Fruit fly (Drosophila melanogaster) whole organism, prepupa: ENCODE results near the gene CG34132.

Source experiments
- CG10631 ChIP-seq: fragments of 200-800 bp; sonication (Bioruptor generic); optimal IDR thresholded peaks from 2 replicates; lab custom pipeline; 2016; ENCODE audit warnings: missing biosample characterization, missing genetic modification characterization
- CG10669 ChIP-seq: fragments of 200-800 bp; sonication (Bioruptor generic); optimal IDR thresholded peaks from 3 replicates; lab custom pipeline; 2018; ENCODE audit warnings: missing biosample characterization, mild to moderate bottlenecking, missing genetic modification characterization, moderate library complexity
- CG11294 ChIP-seq: fragments of 200-800 bp; sonication (Bioruptor generic); IDR thresholded peaks from 2 replicates; pipeline ENCODE4 v1.3.6; 2022; ENCODE audit warnings: missing biosample characterization, missing genetic modification characterization
- CG11902 ChIP-seq: fragments of 200-800 bp; sonication (Bioruptor generic); optimal IDR thresholded peaks from 3 replicates; lab custom pipeline; 2016; ENCODE audit warnings: missing biosample characterization, missing genetic modification characterization
- CG15336 ChIP-seq: fragments of 200-800 bp; sonication (Bioruptor generic); IDR thresholded peaks from 2 replicates; pipeline ENCODE4 v1.3.6; 2022; ENCODE audit warnings: missing biosample characterization, missing genetic modification characterization
- CG1621 ChIP-seq: fragments of 200-800 bp; sonication (Bioruptor generic); optimal IDR thresholded peaks from 3 replicates; lab custom pipeline; 2018; ENCODE audit warnings: missing biosample characterization, mild to moderate bottlenecking, missing genetic modification characterization
- CG16779 ChIP-seq: fragments of 200-800 bp; sonication (Bioruptor generic); optimal IDR thresholded peaks from 3 replicates; lab custom pipeline; 2017; ENCODE audit warnings: missing biosample characterization, mild to moderate bottlenecking, missing genetic modification characterization
- CG3032 ChIP-seq: fragments of 200-800 bp; optimal IDR thresholded peaks from 2 replicates; lab custom pipeline; 2019; ENCODE audit warnings: missing biosample characterization, mild to moderate bottlenecking, missing genetic modification characterization, moderate library complexity
- CG31627 ChIP-seq: fragments of 200-800 bp; sonication (Bioruptor generic); optimal IDR thresholded peaks from 3 replicates; lab custom pipeline; 2016; ENCODE audit warnings: missing biosample characterization, missing genetic modification characterization
- CG32006 ChIP-seq: fragments of 200-800 bp; sonication (Bioruptor generic); optimal IDR thresholded peaks from 3 replicates; lab custom pipeline; 2017; ENCODE audit warnings: missing biosample characterization, mild to moderate bottlenecking, missing genetic modification characterization
- CG3919 ChIP-seq: fragments of 200-800 bp; sonication (Bioruptor generic); optimal IDR thresholded peaks from 3 replicates; lab custom pipeline; 2016; ENCODE audit warnings: missing biosample characterization, missing genetic modification characterization
- CG4318 ChIP-seq: fragments of 200-800 bp; sonication (Bioruptor generic); optimal IDR thresholded peaks from 3 replicates; lab custom pipeline; 2017; ENCODE audit warnings: missing biosample characterization, mild to moderate bottlenecking, missing genetic modification characterization
- CG6163 ChIP-seq: fragments of 200-800 bp; sonication (Bioruptor generic); IDR thresholded peaks from 3 replicates; pipeline ENCODE4 v1.3.6; 2022; ENCODE audit warnings: missing biosample characterization, missing genetic modification characterization
- CG6854 ChIP-seq: fragments of 200-800 bp; sonication (Bioruptor generic); optimal IDR thresholded peaks from 2 replicates; lab custom pipeline; 2017; ENCODE audit warnings: missing biosample characterization, mild to moderate bottlenecking, missing genetic modification characterization
- CG7368 ChIP-seq: fragments of 200-800 bp; sonication (Bioruptor generic); optimal IDR thresholded peaks from 3 replicates; lab custom pipeline; 2016; ENCODE audit warnings: missing biosample characterization, missing genetic modification characterization
- CG8119 ChIP-seq: fragments of 200-800 bp; sonication (Bioruptor generic); IDR thresholded peaks from 3 replicates; pipeline ENCODE4 v1.3.6; 2022; ENCODE audit warnings: missing biosample characterization, missing genetic modification characterization
- CG8632 ChIP-seq: fragments of 200-800 bp; sonication (Bioruptor generic); optimal IDR thresholded peaks from 3 replicates; lab custom pipeline; 2016; ENCODE audit warnings: missing biosample characterization, missing genetic modification characterization
- Eip78C ChIP-seq: fragments of 200-800 bp; sonication (Bioruptor generic); peaks from one replicate; lab custom pipeline; 2016; ENCODE audit warnings: missing biosample characterization, missing genetic modification characterization
- Eip93F ChIP-seq: fragments of 200-800 bp; sonication (Bioruptor generic); optimal IDR thresholded peaks from 2 replicates; lab custom pipeline; 2016; ENCODE audit warnings: missing biosample characterization, mild to moderate bottlenecking, missing genetic modification characterization
- Ets21C ChIP-seq: fragments of 200-800 bp; sonication (Bioruptor generic); optimal IDR thresholded peaks from 3 replicates; lab custom pipeline; 2016; ENCODE audit warnings: missing biosample characterization, missing genetic modification characterization
- Gug ChIP-seq: fragments of 200-800 bp; sonication (Bioruptor generic); IDR thresholded peaks from 2 replicates; pipeline ENCODE4 v1.3.6; 2022; ENCODE audit warnings: missing biosample characterization, missing genetic modification characterization
- Hr38 ChIP-seq: sonication (Bioruptor generic); optimal IDR thresholded peaks from 2 replicates; lab custom pipeline; 2016; ENCODE audit warnings: missing biosample characterization, missing genetic modification characterization
- Hr39 ChIP-seq: fragments of 200-800 bp; sonication (Bioruptor generic); optimal IDR thresholded peaks from 2 replicates; lab custom pipeline; 2016; ENCODE audit warnings: missing biosample characterization, missing genetic modification characterization
- Hr4 ChIP-seq: fragments of 200-800 bp; sonication (Bioruptor generic); optimal IDR thresholded peaks from 3 replicates; lab custom pipeline; 2016; ENCODE audit warnings: missing biosample characterization, missing genetic modification characterization
- Lpt ChIP-seq: fragments of 200-800 bp; sonication (Bioruptor generic); optimal IDR thresholded peaks from 3 replicates; lab custom pipeline; 2016; ENCODE audit warnings: missing biosample characterization, missing genetic modification characterization
- Met ChIP-seq: fragments of 200-800 bp; sonication (Bioruptor generic); optimal IDR thresholded peaks from 3 replicates; lab custom pipeline; 2016; ENCODE audit warnings: missing biosample characterization, missing genetic modification characterization
- OdsH ChIP-seq: fragments of 200-800 bp; sonication (Bioruptor generic); optimal IDR thresholded peaks from 3 replicates; lab custom pipeline; 2016; ENCODE audit warnings: missing biosample characterization, missing genetic modification characterization
- Smox ChIP-seq: fragments of 200-800 bp; sonication (Bioruptor generic); optimal IDR thresholded peaks from 3 replicates; lab custom pipeline; 2016; ENCODE audit warnings: missing biosample characterization, missing genetic modification characterization
- Sox14 ChIP-seq: fragments of 200-800 bp; sonication (Bioruptor generic); optimal IDR thresholded peaks from 3 replicates; lab custom pipeline; 2016; ENCODE audit warnings: missing biosample characterization, missing genetic modification characterization
- Sox15 ChIP-seq: fragments of 200-800 bp; sonication (Bioruptor generic); optimal IDR thresholded peaks from 3 replicates; lab custom pipeline; 2016; ENCODE audit warnings: missing biosample characterization, missing genetic modification characterization
- acj6 ChIP-seq: fragments of 200-800 bp; sonication (Bioruptor generic); optimal IDR thresholded peaks from 3 replicates; lab custom pipeline; 2016; ENCODE audit warnings: missing biosample characterization, missing genetic modification characterization
- cyc ChIP-seq: fragments of 200-800 bp; sonication (Bioruptor generic); optimal IDR thresholded peaks from 3 replicates; lab custom pipeline; 2016; ENCODE audit warnings: missing biosample characterization, missing genetic modification characterization
- dac ChIP-seq: fragments of 200-800 bp; sonication (Bioruptor generic); optimal IDR thresholded peaks from 2 replicates; lab custom pipeline; 2017; ENCODE audit warnings: missing biosample characterization, mild to moderate bottlenecking, missing genetic modification characterization
- dsx ChIP-seq: fragments of 200-800 bp; optimal IDR thresholded peaks from 3 replicates; lab custom pipeline; 2019; ENCODE audit warnings: missing biosample characterization, mild to moderate bottlenecking, missing genetic modification characterization, moderate library complexity; ENCODE audit not compliant: poor library complexity, severe bottlenecking
- eg ChIP-seq: fragments of 200-800 bp; sonication (Bioruptor generic); IDR thresholded peaks from 3 replicates; pipeline ENCODE4 v1.3.6; 2022; ENCODE audit warnings: missing biosample characterization, missing genetic modification characterization
- esn ChIP-seq: fragments of 200-800 bp; sonication (Bioruptor generic); optimal IDR thresholded peaks from 2 replicates; lab custom pipeline; 2016; ENCODE audit warnings: missing biosample characterization, mild to moderate bottlenecking, missing genetic modification characterization, moderate library complexity
- fd59A ChIP-seq: fragments of 200-800 bp; sonication (Bioruptor generic); optimal IDR thresholded peaks from 2 replicates; lab custom pipeline; 2017; ENCODE audit warnings: missing biosample characterization, mild to moderate bottlenecking, missing genetic modification characterization, missing genetic modification reagents
- fd85E ChIP-seq: fragments of 200-800 bp; sonication (Bioruptor generic); optimal IDR thresholded peaks from 3 replicates; lab custom pipeline; 2016; ENCODE audit warnings: missing biosample characterization, missing genetic modification characterization
- fkh ChIP-seq: fragments of 200-800 bp; sonication (Bioruptor generic); optimal IDR thresholded peaks from 3 replicates; lab custom pipeline; 2017; ENCODE audit warnings: missing biosample characterization, mild to moderate bottlenecking, missing genetic modification characterization, moderate library complexity
- net ChIP-seq: fragments of 200-800 bp; sonication (Bioruptor generic); optimal IDR thresholded peaks from 3 replicates; lab custom pipeline; 2016; ENCODE audit warnings: missing biosample characterization, missing genetic modification characterization
- pdm3 ChIP-seq: fragments of 200-800 bp; sonication (Bioruptor generic); optimal IDR thresholded peaks from 3 replicates; lab custom pipeline; 2016; ENCODE audit warnings: missing biosample characterization, missing genetic modification characterization
- salr ChIP-seq, 2 experiments: fragments of 200-800 bp; sonication (Bioruptor generic); optimal IDR thresholded peaks; 3 replicates each; lab custom pipeline; 2016 to 2018; ENCODE audit warnings: missing biosample characterization in 2 of 2, missing genetic modification characterization in 2 of 2, mild to moderate bottlenecking in 1 of 2
- spab ChIP-seq: fragments of 200-800 bp; sonication (Bioruptor generic); optimal IDR thresholded peaks from 2 replicates; lab custom pipeline; 2017; ENCODE audit warnings: missing biosample characterization, mild to moderate bottlenecking, missing genetic modification characterization, missing genetic modification reagents
- ss ChIP-seq, 2 experiments: fragments of 200-800 bp; sonication (Bioruptor generic); optimal IDR thresholded peaks; 2 replicates in 1 of 2; 3 replicates in 1 of 2; lab custom pipeline; 2017 to 2018; ENCODE audit warnings: mild to moderate bottlenecking in 2 of 2, missing biosample characterization in 2 of 2, missing genetic modification characterization in 2 of 2, moderate library complexity in 1 of 2
- svp ChIP-seq: fragments of 200-800 bp; sonication (Bioruptor generic); peaks from one replicate; lab custom pipeline; 2016; ENCODE audit warnings: missing biosample characterization, missing genetic modification characterization
- topi ChIP-seq: fragments of 200-800 bp; sonication (Bioruptor generic); optimal IDR thresholded peaks from 3 replicates; lab custom pipeline; 2016; ENCODE audit warnings: missing biosample characterization, missing genetic modification characterization
- vri ChIP-seq: fragments of 200-800 bp; sonication (Bioruptor generic); optimal IDR thresholded peaks from 3 replicates; lab custom pipeline; 2016; ENCODE audit warnings: missing biosample characterization, mild to moderate bottlenecking, missing genetic modification characterization

Gene CG34132

dm6 chr2L:7898581-7898980 is 13.3 kb downstream of the CG34132 start (continued):
- TF ChIP-seq fd59A (GFP tag; lab: Kevin White, UChicago) (peak; percentile 77), CG10631 (peak; percentile 73), Smox (GFP tag; lab: Kevin White, UChicago) (peak; percentile 18), CG1621 (tag; lab: Kevin White, UChicago) (peak; percentile 88), Gug (GFP tag; lab: Robert Waterston, UW) (peak; percentile 69), CG8119 (GFP tag; lab: Robert Waterston, UW) (peak; percentile 74), cyc (GFP tag; lab: Kevin White, UChicago) (peak; percentile 39), eg (GFP tag; lab: Robert Waterston, UW) (peak; percentile 87), fd85E (peak; percentile 49), fkh (GFP tag; lab: Kevin White, UChicago) (no peak), acj6 (peak; percentile 74), Met (GFP tag; lab: Kevin White, UChicago) (peak; percentile 31), Hr39 (GFP tag; lab: Kevin White, UChicago) (peak; percentile 40), CG11294 (GFP tag; lab: Robert Waterston, UW) (peak; percentile 44; the same call in 1 of the 2 replicates), Sox15 (GFP tag; lab: Kevin White, UChicago) (peak; percentile 43), CG10669 (GFP tag; lab: Kevin White, UChicago) (peak; percentile 80), Eip78C (peak; percentile 92), Hr4 (GFP tag; lab: Kevin White, UChicago) (peak; percentile 77), CG32006 (GFP tag; lab: Kevin White, UChicago) (peak; percentile 83)
- TF ChIP-seq, all 60 proteins: peak for 54

dm6 chr2L:7899108-7899507 is 13.8 kb downstream of the CG34132 start:
- TF ChIP-seq dac (GFP tag; lab: Kevin White, UChicago) (peak; percentile 54), pdm3 (GFP tag; lab: Kevin White, UChicago) (peak; percentile 46), Ets21C (GFP tag; lab: Kevin White, UChicago) (no peak), Hr38 (GFP tag; lab: Kevin White, UChicago) (no peak), svp (peak; percentile 60), Sox14 (peak; percentile 55), vri (GFP tag; lab: Kevin White, UChicago) (no peak), salr (GFP tag; optimal IDR thresholded peaks at IDR 0.05; lab: Kevin White, UChicago) (peak; percentile 52 to 79), CG8632 (GFP tag; lab: Kevin White, UChicago) (peak; percentile 9), fd85E (no peak), CG7368 (GFP tag; lab: Kevin White, UChicago) (peak; percentile 48), spab (GFP tag; lab: Kevin White, UChicago) (peak; percentile 27), Lpt (peak; percentile 67), CG6163 (GFP tag; lab: Robert Waterston, UW) (peak; percentile 77), Gug (GFP tag; lab: Robert Waterston, UW) (peak; percentile 61), CG4318 (GFP tag; lab: Kevin White, UChicago) (peak; percentile 64), dsx (GFP tag; lab: Kevin White, UChicago) (peak; percentile 63), Hr39 (GFP tag; lab: Kevin White, UChicago) (no peak), CG10631 (peak; percentile 70), Hr4 (GFP tag; lab: Kevin White, UChicago) (peak; percentile 74), CG3032 (tag; lab: Kevin White, UChicago) (peak; percentile 77), Met (GFP tag; lab: Kevin White, UChicago) (no peak), Sox15 (GFP tag; lab: Kevin White, UChicago) (no peak), fkh (GFP tag; lab: Kevin White, UChicago) (no peak), net (GFP tag; lab: Kevin White, UChicago) (peak; percentile 39), Smox (GFP tag; lab: Kevin White, UChicago) (no peak), CG16779 (tag; lab: Kevin White, UChicago) (peak; percentile 38), cyc (GFP tag; lab: Kevin White, UChicago) (peak; percentile 24), CG31627 (no peak), CG11902 (GFP tag; lab: Kevin White, UChicago) (peak; percentile 16), CG8119 (GFP tag; lab: Robert Waterston, UW) (peak; percentile 69), ss (GFP tag; optimal IDR thresholded peaks at IDR 0.05; lab: Kevin White, UChicago) (peak in 1 of 2 experiments; percentile 26), OdsH (GFP tag; lab: Kevin White, UChicago) (peak; percentile 56), esn (GFP tag; lab: Kevin White, UChicago) (no peak), CG15336 (peak; percentile 82), CG6854 (GFP tag; lab: Kevin White, UChicago) (no peak), eg (GFP tag; lab: Robert Waterston, UW) (peak; percentile 83), topi (GFP tag; lab: Kevin White, UChicago) (peak; percentile 28), CG10669 (GFP tag; lab: Kevin White, UChicago) (peak; percentile 74), fd59A (GFP tag; lab: Kevin White, UChicago) (peak; percentile 61), acj6 (peak; percentile 57), Eip78C (peak; percentile 92), CG3919 (GFP tag; lab: Kevin White, UChicago) (peak; percentile 58), Eip93F (no peak)
